Fruit fly (Drosophila melanogaster): Measurements from ENCODE around the gene CG31681.

Gene CG31681

DNA sequence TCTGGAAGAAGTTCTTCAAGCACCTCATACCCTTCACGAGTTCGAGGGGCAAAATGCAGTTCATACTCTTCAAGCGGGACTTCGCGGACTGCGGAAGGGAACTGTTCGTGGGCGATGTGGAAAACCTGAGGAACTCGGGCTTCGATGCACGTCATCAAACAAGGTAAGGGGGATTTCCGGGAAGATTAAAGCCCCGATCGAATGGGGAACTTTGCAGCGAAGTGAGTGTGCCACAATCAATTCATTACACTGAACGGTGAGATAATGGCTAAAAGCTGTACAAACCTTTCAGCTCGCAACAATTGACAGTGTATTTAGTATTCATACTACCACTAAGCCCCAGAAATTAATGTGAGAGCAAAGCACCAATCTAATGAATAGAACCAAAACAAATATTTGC is 43.9 kb downstream of the CG31681 start:
- TF ChIP-seq noc (tag; optimal IDR thresholded peaks at IDR 0.05): no peak

DNA sequence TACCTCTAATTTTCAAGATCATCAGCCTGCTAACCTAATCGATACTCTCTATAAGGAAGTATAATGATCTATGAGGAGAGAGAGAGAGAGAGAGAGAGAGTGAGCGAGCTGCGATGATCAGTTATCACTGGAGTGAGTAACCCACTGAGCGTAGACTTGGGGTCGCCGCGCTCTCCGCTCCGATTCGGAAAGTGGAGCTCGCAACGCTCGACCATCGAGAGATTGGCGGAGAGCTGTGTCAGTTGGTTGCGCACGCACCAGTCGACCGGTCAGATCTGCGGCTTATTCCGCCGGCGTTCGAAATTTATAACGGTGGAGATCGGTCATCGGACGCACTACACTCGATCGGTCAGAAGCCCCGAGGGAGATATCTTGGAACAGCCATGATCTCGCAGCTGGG is 44.5 kb downstream of the CG31681 start, which contains the start of gene CG4267:
TSS of gene CG4267 (plus strand) at position 240 of the 400 bp plus-strand sequence.
- TF ChIP-seq noc (tag; optimal IDR thresholded peaks at IDR 0.05): no peak

dm6 chr2L:2240493-2240892 is 46.2 kb downstream of the CG31681 start, which contains the start of gene Tengl1:
TSS of gene Tengl1 (minus strand) at chr2L:2240593.
- no peak for TF ChIP-seq noc (tag; optimal IDR thresholded peaks at IDR 0.05)

DNA sequence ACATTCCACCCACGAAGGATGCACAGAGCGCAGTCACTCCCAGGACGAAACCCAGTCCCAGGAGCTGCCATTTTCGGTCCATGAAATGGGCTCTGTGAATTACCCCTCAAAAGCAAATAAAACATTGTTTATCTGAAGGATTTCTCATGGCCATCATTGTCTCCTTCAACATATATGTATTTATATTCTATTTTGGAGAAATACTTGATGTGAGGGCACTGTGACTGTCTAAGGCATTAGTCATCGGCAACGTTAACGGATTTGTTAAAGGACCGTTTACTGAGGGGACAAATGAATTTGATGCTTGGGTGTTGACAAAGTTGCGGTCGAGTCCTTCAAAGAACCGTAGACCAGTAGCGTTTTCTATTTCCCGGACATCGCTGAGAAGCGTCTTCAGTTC is 47.4 kb downstream of the CG31681 start, which contains the start of gene Tengl2:
TSS of gene Tengl2 (minus strand) at position 101 of the 400 bp plus-strand sequence.
- no peak for TF ChIP-seq noc (tag; optimal IDR thresholded peaks at IDR 0.05)

DNA sequence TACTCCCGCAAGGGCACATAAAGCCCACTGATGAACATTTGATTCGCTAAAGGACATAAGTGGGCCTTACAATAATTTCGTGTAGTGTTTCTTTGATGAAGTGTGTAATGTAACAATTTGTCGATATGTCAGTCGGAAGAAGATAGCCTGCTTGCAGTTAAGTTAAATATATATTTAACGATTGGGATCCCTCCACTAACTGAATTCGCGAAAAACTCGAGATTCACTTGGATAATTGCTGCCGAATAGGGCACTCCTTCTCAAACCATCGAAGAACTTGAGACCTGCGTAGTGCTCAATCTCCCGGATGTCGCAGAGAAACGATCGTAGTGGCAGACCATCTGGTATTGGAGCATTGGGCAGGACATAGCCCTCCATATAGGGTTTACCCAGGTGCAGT is 48.5 kb downstream of the CG31681 start, which contains the start of gene Tengl3:
TSS of gene Tengl3 (minus strand) at position 101 of the 400 bp plus-strand sequence.
- TF ChIP-seq noc (tag; optimal IDR thresholded peaks at IDR 0.05): no peak

DNA sequence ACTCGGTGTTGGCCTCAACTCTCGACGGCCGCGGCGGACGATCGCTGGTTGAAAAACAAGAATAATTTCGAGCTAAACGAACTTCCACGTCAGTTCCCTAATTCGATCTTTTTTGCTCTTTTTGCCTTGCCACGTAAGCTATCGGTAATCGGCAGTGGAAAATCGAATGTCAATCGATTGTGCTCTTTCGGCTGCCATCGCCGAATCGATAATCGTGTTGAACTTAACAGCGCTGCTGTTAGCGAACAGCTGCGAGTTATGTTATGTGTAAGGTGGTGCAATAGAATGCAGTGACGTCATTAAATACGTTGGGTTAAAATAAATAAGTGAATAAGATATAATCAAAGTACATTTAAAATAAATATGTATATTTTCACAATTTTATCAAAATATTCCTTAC is 50.0 kb downstream of the CG31681 start, which contains the start of gene Sec24CD:
TSS of gene Sec24CD (minus strand) at position 123 of the 400 bp plus-strand sequence.
- no peak for TF ChIP-seq noc (tag; optimal IDR thresholded peaks at IDR 0.05)

All from whole organism, larva.